Worm (Caenorhabditis elegans) whole organism, midembryonic: Measurements from ENCODE around the gene fbxa-199.

ENCODE experiments used
- T22C8.4 ChIP-seq: fragments of 200-800 bp; sonication (Bioruptor generic); IDR thresholded peaks from 2 replicates; pipeline ENCODE4 v1.3.6; 2022; ENCODE audit warnings: missing genetic modification characterization, missing compliant biosample characterization
- cog-1 ChIP-seq: sonication (generic microtip); optimal IDR thresholded peaks from 2 replicates; lab custom pipeline; 2016; ENCODE audit warnings: missing genetic modification characterization, missing compliant biosample characterization
- flt-1 ChIP-seq: fragments of 200-800 bp; sonication (Bioruptor generic); IDR thresholded peaks from 2 replicates; pipeline ENCODE4 v1.3.6; 2022; ENCODE audit warnings: missing genetic modification characterization, missing compliant biosample characterization
- med-1 ChIP-seq: sonication (generic microtip); optimal IDR thresholded peaks from 2 replicates; lab custom pipeline; 2017; ENCODE audit warnings: missing genetic modification characterization, mild to moderate bottlenecking, missing compliant biosample characterization, antibody characterized with exemption, missing genetic modification reagents; ENCODE audit not compliant: insufficient read depth
- ref-1 ChIP-seq: fragments of 200-800 bp; sonication (Bioruptor generic); conservative IDR thresholded peaks from 2 replicates; pipeline ENCODE4 v1.3.6; 2022; ENCODE audit warnings: missing genetic modification reagents, missing genetic modification characterization, missing compliant biosample characterization
- tab-1 ChIP-seq: fragments of 200-800 bp; sonication (Bioruptor generic); IDR thresholded peaks from 2 replicates; pipeline ENCODE4 v1.3.6; 2022; ENCODE audit warnings: missing genetic modification characterization, missing compliant biosample characterization
- ztf-29 ChIP-seq: fragments of 200-800 bp; sonication (Bioruptor generic); IDR thresholded peaks from 2 replicates; pipeline ENCODE4 v1.3.6; 2022; ENCODE audit warnings: missing genetic modification reagents, missing genetic modification characterization, missing compliant biosample characterization

DNA sequence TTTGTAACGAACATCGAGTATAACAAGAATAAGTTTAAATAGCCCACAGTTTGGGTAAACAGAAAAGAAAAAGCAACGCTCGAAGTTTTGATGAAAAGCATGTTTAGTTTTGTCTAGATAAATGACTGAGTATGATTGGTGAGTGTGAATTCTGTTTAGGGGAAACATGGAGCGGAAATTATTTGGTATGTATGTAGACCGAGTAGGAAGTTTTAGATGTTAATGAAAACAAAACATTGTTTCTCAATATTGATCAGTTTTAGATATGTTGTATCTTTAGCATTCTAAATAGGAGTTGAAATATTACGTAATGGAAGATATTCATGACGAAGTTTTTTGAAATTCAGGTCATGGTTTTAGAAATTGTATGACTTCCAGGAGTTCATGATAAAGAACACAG, 14.0 kb upstream of the fbxa-199 start, which contains the start of gene srbc-63:
- TF ChIP-seq flt-1 (GFP tag; lab: Robert Waterston, UW) (no peak), T22C8.4 (GFP tag; lab: Robert Waterston, UW) (no peak), ref-1 (GFP tag; lab: Robert Waterston, UW) (no peak), med-1 (GFP tag; lab: Kevin White, UChicago) (no peak), ztf-29 (GFP tag; lab: Robert Waterston, UW) (no peak), tab-1 (GFP tag; lab: Robert Waterston, UW) (no peak), cog-1 (tag; lab: Kevin White, UChicago) (no peak)
